Fruit fly (Drosophila melanogaster) whole organism, wandering third instar larva: ENCODE data around the gene insv.

Experiments used
- Abd-B ChIP-seq: fragments of >200 bp; optimal IDR thresholded peaks from 2 replicates; lab custom pipeline; 2017; ENCODE audit warnings: missing biosample characterization, missing genetic modification characterization
- CG32264 ChIP-seq: fragments of 200-800 bp; sonication (Bioruptor generic); optimal IDR thresholded peaks from 2 replicates; lab custom pipeline; 2016; ENCODE audit warnings: missing biosample characterization, missing genetic modification characterization
- Dfd ChIP-seq: fragments of >200 bp; optimal IDR thresholded peaks from 2 replicates; lab custom pipeline; 2017; ENCODE audit warnings: missing biosample characterization, missing genetic modification characterization
- Dif ChIP-seq: fragments of 200-275, 200-300 bp; sonication (Bioruptor generic); optimal IDR thresholded peaks from 2 replicates; lab custom pipeline; 2018; ENCODE audit warnings: missing biosample characterization, missing genetic modification characterization; ENCODE audit not compliant: partially characterized antibody
- HLH106 ChIP-seq: fragments of 200-800 bp; optimal IDR thresholded peaks from 3 replicates; lab custom pipeline; 2019; ENCODE audit warnings: missing biosample characterization, mild to moderate bottlenecking, missing genetic modification characterization, moderate library complexity
- Hnf4 ChIP-seq: fragments of 200-800 bp; sonication (Bioruptor generic); optimal IDR thresholded peaks from 2 replicates; lab custom pipeline; 2016; ENCODE audit warnings: missing biosample characterization, mild to moderate bottlenecking, missing genetic modification characterization
- N ChIP-seq: fragments of >200 bp; optimal IDR thresholded peaks from 2 replicates; lab custom pipeline; 2018; ENCODE audit warnings: missing biosample characterization, missing external identifiers, missing genetic modification characterization
- Rel ChIP-seq, 2 experiments: fragments of 200-800 bp; sonication (Bioruptor generic) in 1 of 2; optimal IDR thresholded peaks; 2 replicates in 1 of 2; 3 replicates in 1 of 2; lab custom pipeline; 2016 to 2019; ENCODE audit warnings: mild to moderate bottlenecking in 2 of 2, missing biosample characterization in 2 of 2, missing genetic modification characterization in 2 of 2, moderate library complexity in 1 of 2
- Vsx2 ChIP-seq: fragments of 200-300, 225-300 bp; sonication (Bioruptor generic); optimal IDR thresholded peaks from 2 replicates; lab custom pipeline; 2018; ENCODE audit warnings: missing biosample characterization, missing genetic modification characterization; ENCODE audit not compliant: partially characterized antibody
- br ChIP-seq: fragments of 200-800 bp; sonication (Bioruptor generic); optimal IDR thresholded peaks from 2 replicates; lab custom pipeline; 2016; ENCODE audit warnings: missing biosample characterization, missing genetic modification characterization
- brk ChIP-seq: fragments of 200-800 bp; sonication (Bioruptor generic); optimal IDR thresholded peaks from 2 replicates; lab custom pipeline; 2016; ENCODE audit warnings: missing biosample characterization, mild to moderate bottlenecking, missing genetic modification characterization
- dl ChIP-seq, 2 experiments: fragments of 175-275, 200-275 bp in 1 of 2; fragments of 200-275 bp in 1 of 2; sonication (Bioruptor generic); optimal IDR thresholded peaks; lab custom pipeline; 2018; ENCODE audit warnings: mild to moderate bottlenecking in 2 of 2, missing biosample characterization in 2 of 2, missing genetic modification characterization in 2 of 2, moderate library complexity in 2 of 2; ENCODE audit not compliant: partially characterized antibody in 2 of 2, insufficient read depth in 1 of 2
- dmrt93B ChIP-seq: fragments of 200-800 bp; sonication (Bioruptor generic); optimal IDR thresholded peaks from 2 replicates; lab custom pipeline; 2018; ENCODE audit warnings: missing biosample characterization, mild to moderate bottlenecking, missing genetic modification characterization
- dsf ChIP-seq: sonication (Bioruptor generic); optimal IDR thresholded peaks from 2 replicates; lab custom pipeline; 2016; ENCODE audit warnings: missing biosample characterization, missing genetic modification characterization, borderline replicate concordance
- ey ChIP-seq: fragments of 200-800 bp; sonication (Bioruptor generic); optimal IDR thresholded peaks from 2 replicates; lab custom pipeline; 2016; ENCODE audit warnings: missing biosample characterization, missing genetic modification characterization
- jim ChIP-seq: fragments of 175-275, 200-325 bp; sonication (Bioruptor generic); optimal IDR thresholded peaks from 2 replicates; lab custom pipeline; 2016; ENCODE audit warnings: missing biosample characterization, mild to moderate bottlenecking, missing genetic modification characterization
- rgr ChIP-seq: fragments of 200-800 bp; sonication (Bioruptor generic); optimal IDR thresholded peaks from 3 replicates; lab custom pipeline; 2016; ENCODE audit warnings: missing biosample characterization, mild to moderate bottlenecking, missing genetic modification characterization
- sv ChIP-seq: fragments of 200-800 bp; sonication (Bioruptor generic); optimal IDR thresholded peaks from 3 replicates; lab custom pipeline; 2016; ENCODE audit warnings: missing biosample characterization, missing genetic modification characterization
- tai ChIP-seq: sonication (Bioruptor generic); optimal IDR thresholded peaks from 2 replicates; lab custom pipeline; 2016; ENCODE audit warnings: missing biosample characterization, missing genetic modification characterization

insv gene

dm6 chr2L:2564758-2565157, 12.0 kb downstream of the insv start, which contains the start of gene Cyp309a1:
Cyp309a1 (minus strand) TSS chr2L:2564830.
- peak; percentile 54 for TF ChIP-seq Vsx2 (GFP tag; lab: Kevin White, UChicago)
- TF ChIP-seq Rel (GFP tag; optimal IDR thresholded peaks at IDR 0.05; lab: Kevin White, UChicago): no peak
- TF ChIP-seq Rel (tag; optimal IDR thresholded peaks at IDR 0.05; lab: Kevin White, UChicago): peak; percentile 94
- no peak for TF ChIP-seq Dif (GFP tag; lab: Kevin White, UChicago)

- TF ChIP-seq br (GFP tag; lab: Kevin White, UChicago) (no peak), Abd-B (GFP tag; lab: Kevin White, UChicago) (no peak), brk (GFP tag; lab: Kevin White, UChicago) (no peak), CG32264 (GFP tag; lab: Kevin White, UChicago) (no peak), rgr (no peak), HLH106 (tag; lab: Kevin White, UChicago) (no peak), jim (no peak), N (GFP tag; lab: Kevin White, UChicago) (no peak), dmrt93B (no peak)
- TF ChIP-seq, all 38 proteins: peak for 0
Measured at dm6 chr2L:2552725-2553124, 24.1 kb downstream of the insv start, which contains the start of gene CG3515. CG3515 (minus strand) TSS chr2L:2552825.

dm6 chr2L:2542491-2542890, 34.3 kb downstream of the insv start:
- TF ChIP-seq CG32264 (GFP tag; lab: Kevin White, UChicago) (no peak), Vsx2 (GFP tag; lab: Kevin White, UChicago) (no peak), HLH106 (tag; lab: Kevin White, UChicago) (no peak), dsf (GFP tag; lab: Kevin White, UChicago) (no peak), dl (GFP tag; optimal IDR thresholded peaks at IDR 0.05; lab: Kevin White, UChicago; ENCODE audit: insufficient read depth in 1 of 2, partially characterized antibody in 2 of 2) (no peak), ey (GFP tag; lab: Kevin White, UChicago) (no peak), brk (GFP tag; lab: Kevin White, UChicago) (no peak), jim (no peak), Hnf4 (GFP tag; lab: Kevin White, UChicago) (no peak)

dm6 chr2L:2528097-2528496, 48.7 kb downstream of the insv start:
- no peak for TF ChIP-seq dmrt93B
- TF ChIP-seq tai (GFP tag; lab: Kevin White, UChicago): no peak
- no peak for TF ChIP-seq Rel (GFP tag; optimal IDR thresholded peaks at IDR 0.05; lab: Kevin White, UChicago)
- TF ChIP-seq Rel (tag; optimal IDR thresholded peaks at IDR 0.05; lab: Kevin White, UChicago): no peak
- no peak for TF ChIP-seq brk (GFP tag; lab: Kevin White, UChicago)
- TF ChIP-seq N (GFP tag; lab: Kevin White, UChicago): no peak
- no peak for TF ChIP-seq sv (GFP tag; lab: Kevin White, UChicago)
- no peak for TF ChIP-seq Dfd (GFP tag; lab: Kevin White, UChicago)
- TF ChIP-seq, all 38 proteins: peak for 0
